Worm (Caenorhabditis elegans): ENCODE data around the gene acs-20.

acs-20 gene

ce11 chrIV:12398437-12398836 is at the start of gene acs-20:
acs-20 (minus strand) TSS chrIV:12398706.
- TF ChIP-seq ztf-4 (tag; optimal IDR thresholded peaks at IDR 0.05) (no peak), aly-2 (tag; optimal IDR thresholded peaks at IDR 0.05) (no peak), egl-27 (tag; optimal IDR thresholded peaks at IDR 0.05) (no peak), lin-11 (tag; optimal IDR thresholded peaks at IDR 0.05) (no peak), C34F6.9 (tag; optimal IDR thresholded peaks at IDR 0.05) (no peak), unc-55 (GFP tag; optimal IDR thresholded peaks at IDR 0.05) (no peak), nhr-129 (tag; optimal IDR thresholded peaks at IDR 0.05) (no peak), lin-39 (tag; optimal IDR thresholded peaks at IDR 0.05) (no peak), nhr-10 (tag; optimal IDR thresholded peaks at IDR 0.05) (no peak), mab-5 (tag; optimal IDR thresholded peaks at IDR 0.05) (no peak), nhr-237 (tag; optimal IDR thresholded peaks at IDR 0.05) (no peak)

- TF ChIP-seq ztf-11 (tag; optimal IDR thresholded peaks at IDR 0.05) (no peak), nhr-10 (tag; optimal IDR thresholded peaks at IDR 0.05) (no peak), sma-9 (GFP tag; optimal IDR thresholded peaks at IDR 0.05) (no peak), sma-9 (tag; optimal IDR thresholded peaks at IDR 0.05) (no peak), fos-1 (tag; optimal IDR thresholded peaks at IDR 0.05) (no peak), nhr-237 (tag; optimal IDR thresholded peaks at IDR 0.05) (no peak), nhr-12 (tag; optimal IDR thresholded peaks at IDR 0.05) (no peak)
Observed at ce11 chrIV:12445463-12445934, 47.0 kb upstream of the acs-20 start, which contains the start of gene C25G4.3. C25G4.3 (minus strand) TSS chrIV:12445884.

ce11 chrIV:12443936-12444335 is 45.4 kb upstream of the acs-20 start, which contains the start of gene C25G4.2:
C25G4.2 (minus strand) TSS chrIV:12444035.
- TF ChIP-seq unc-55 (GFP tag; optimal IDR thresholded peaks at IDR 0.05) (no peak), lin-11 (tag; optimal IDR thresholded peaks at IDR 0.05) (no peak), mbf-1 (tag; optimal IDR thresholded peaks at IDR 0.05) (no peak), nhr-11 (tag; optimal IDR thresholded peaks at IDR 0.05) (no peak), sma-3 (GFP tag; optimal IDR thresholded peaks at IDR 0.05) (no peak), unc-39 (tag; optimal IDR thresholded peaks at IDR 0.05) (no peak), sma-9 (GFP tag; optimal IDR thresholded peaks at IDR 0.05) (no peak), sma-9 (tag; optimal IDR thresholded peaks at IDR 0.05) (no peak), F13H6.1 (tag; optimal IDR thresholded peaks at IDR 0.05) (no peak), alr-1 (tag; optimal IDR thresholded peaks at IDR 0.05) (no peak), nhr-25 (tag; optimal IDR thresholded peaks at IDR 0.05) (no peak), crh-2 (tag; optimal IDR thresholded peaks at IDR 0.05) (no peak), ztf-11 (tag; optimal IDR thresholded peaks at IDR 0.05) (no peak), C34F6.9 (tag; optimal IDR thresholded peaks at IDR 0.05) (no peak), gmeb-1 (tag; optimal IDR thresholded peaks at IDR 0.05) (no peak), zag-1 (tag; optimal IDR thresholded peaks at IDR 0.05) (no peak)

ce11 chrIV:12441715-12442114 is 43.2 kb upstream of the acs-20 start, which contains the start of gene C25G4.17:
C25G4.17 (plus strand) TSS chrIV:12442015.
- TF ChIP-seq nhr-12 (tag; optimal IDR thresholded peaks at IDR 0.05) (no peak), lin-39 (tag; optimal IDR thresholded peaks at IDR 0.05) (no peak), unc-39 (tag; optimal IDR thresholded peaks at IDR 0.05) (no peak), ztf-11 (tag; optimal IDR thresholded peaks at IDR 0.05) (no peak), ceh-16 (tag; optimal IDR thresholded peaks at IDR 0.05) (no peak), F13H6.1 (tag; optimal IDR thresholded peaks at IDR 0.05) (no peak)

ce11 chrIV:12438359-12438758 is 39.9 kb upstream of the acs-20 start, which contains the start of gene clec-185:
clec-185 (plus strand) TSS chrIV:12438659.
- TF ChIP-seq ztf-11 (tag; optimal IDR thresholded peaks at IDR 0.05) (no peak), aly-2 (tag; optimal IDR thresholded peaks at IDR 0.05) (no peak), egl-27 (tag; optimal IDR thresholded peaks at IDR 0.05) (no peak), elt-3 (tag; optimal IDR thresholded peaks at IDR 0.05) (no peak), nhr-23 (tag; optimal IDR thresholded peaks at IDR 0.05) (no peak), nhr-6 (tag; optimal IDR thresholded peaks at IDR 0.05) (no peak), nhr-11 (tag; optimal IDR thresholded peaks at IDR 0.05) (no peak), elt-1 (tag; optimal IDR thresholded peaks at IDR 0.05) (no peak), peb-1 (tag; optimal IDR thresholded peaks at IDR 0.05) (no peak), nhr-129 (tag; optimal IDR thresholded peaks at IDR 0.05) (no peak), skn-1 (tag; optimal IDR thresholded peaks at IDR 0.05) (no peak)

ce11 chrIV:12435442-12435841 is 36.9 kb upstream of the acs-20 start, which contains the start of gene irg-4:
irg-4 (plus strand) TSS chrIV:12435833.
- peak; percentile 83 for TF ChIP-seq fos-1 (tag; optimal IDR thresholded peaks at IDR 0.05)
- TF ChIP-seq ZK546.5 (tag; optimal IDR thresholded peaks at IDR 0.05) = no peak
- TF ChIP-seq crh-2 (tag; optimal IDR thresholded peaks at IDR 0.05) = peak; percentile 36

Measured in whole organism, L2 larva.